Worm (Caenorhabditis elegans): ENCODE data around the gene B0244.5.
A peak's percentile ranks its signal among the peaks of the same experiment; 100 is the strongest.

Gene B0244.5

DNA sequence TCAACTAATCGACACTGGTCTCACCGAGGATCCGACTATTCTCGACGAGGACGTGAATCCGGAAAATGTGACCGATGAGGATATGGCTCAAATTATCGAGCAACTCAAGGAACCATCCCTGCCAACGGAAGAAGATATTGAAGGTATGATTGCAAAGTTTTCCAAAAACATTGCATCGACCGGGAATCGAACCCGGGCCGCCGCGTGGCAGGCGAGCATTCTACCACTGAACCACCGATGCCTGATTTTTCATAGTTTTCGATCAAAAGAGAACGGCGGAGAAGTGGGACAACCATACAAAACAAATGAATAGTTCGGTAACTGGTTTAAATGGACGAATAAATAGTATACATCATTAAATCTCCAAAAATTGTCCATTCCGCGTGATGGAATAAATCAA is 17.2 kb downstream of the B0244.5 start (continued):
- TF ChIP-seq B0035.1 (tag; optimal IDR thresholded peaks at IDR 0.05) (no peak), mcd-1 (GFP tag; IDR thresholded peaks at IDR 0.05) (0 out of 2 replicates have a peak, but pooled peaks have one; percentile 22), Y53G8AR.9 (GFP tag; conservative IDR thresholded peaks at IDR 0.05) (no peak; the same call in 1 of the 2 replicates), ztf-28 (GFP tag; IDR thresholded peaks at IDR 0.05) (no peak), T07F8.4 (tag; optimal IDR thresholded peaks at IDR 0.05) (peak; percentile 51), ceh-27 (GFP tag; optimal IDR thresholded peaks at IDR 0.05) (no peak), hrde-1 (tag; optimal IDR thresholded peaks at IDR 0.05; ENCODE audit: borderline replicate concordance) (peak; percentile 21), ceh-91 (GFP tag; IDR thresholded peaks at IDR 0.05) (no peak), F33H1.4 (GFP tag; IDR thresholded peaks at IDR 0.05) (peak; percentile 42), ekl-4 (GFP tag; IDR thresholded peaks at IDR 0.05) (no peak), nhr-27 (tag; optimal IDR thresholded peaks at IDR 0.05) (no peak), egl-44 (GFP tag; IDR thresholded peaks at IDR 0.05) (no peak; the same call in 1 of the 2 replicates), ztf-3 (GFP tag; optimal IDR thresholded peaks at IDR 0.05) (no peak), aptf-2 (GFP tag; conservative IDR thresholded peaks at IDR 0.05) (no peak), ztf-25 (GFP tag; IDR thresholded peaks at IDR 0.05) (peak; percentile 85; the same call in 1 of the 2 replicates), bed-2 (GFP tag; IDR thresholded peaks at IDR 0.05) (no peak), gei-17 (GFP tag; optimal IDR thresholded peaks at IDR 0.05) (no peak), lin-26 (GFP tag; IDR thresholded peaks at IDR 0.05) (peak; percentile 92), ets-4 (GFP tag; optimal IDR thresholded peaks at IDR 0.05) (no peak), D2030.7 (GFP tag; IDR thresholded peaks at IDR 0.05) (peak; percentile 71; the same call in 1 of the 2 replicates), let-526 (GFP tag; IDR thresholded peaks at IDR 0.05) (no peak), hmg-1.2 (GFP tag; IDR thresholded peaks at IDR 0.05) (peak; percentile 72), tbx-9 (tag; optimal IDR thresholded peaks at IDR 0.05; ENCODE audit: borderline replicate concordance) (no peak), mel-28 (tag; optimal IDR thresholded peaks at IDR 0.05; ENCODE audit: borderline replicate concordance) (no peak), ztf-26 (tag; optimal IDR thresholded peaks at IDR 0.05) (no peak), tbp1 (GFP tag; optimal IDR thresholded peaks at IDR 0.05) (peak; percentile 90), efl-1 (GFP tag; optimal IDR thresholded peaks at IDR 0.05) (no peak), sdz-38 (tag; optimal IDR thresholded peaks at IDR 0.05) (no peak), ztf-18 (tag; optimal IDR thresholded peaks at IDR 0.05) (peak; percentile 70), hlh-12 (tag; optimal IDR thresholded peaks at IDR 0.05) (no peak), atf-7 (tag; optimal IDR thresholded peaks at IDR 0.05) (peak; percentile 29), athp-1 (tag; optimal IDR thresholded peaks at IDR 0.05) (peak; percentile 39), Y79H2A.3 (GFP tag; conservative IDR thresholded peaks at IDR 0.05) (no peak), ceh-79 (tag; optimal IDR thresholded peaks at IDR 0.05) (no peak), unc-130 (GFP tag; optimal IDR thresholded peaks at IDR 0.05) (no peak), C17E4.6 (GFP tag; IDR thresholded peaks at IDR 0.05) (no peak), sea-2 (GFP tag; IDR thresholded peaks at IDR 0.05) (no peak), F49E8.2 (tag; optimal IDR thresholded peaks at IDR 0.05; ENCODE audit: insufficient read depth) (peak; percentile 65), T26A5.8 (tag; optimal IDR thresholded peaks at IDR 0.05) (no peak), ceh-100 (GFP tag; IDR thresholded peaks at IDR 0.05) (no peak), F52B5.7 (tag; optimal IDR thresholded peaks at IDR 0.05) (no peak), K12H6.12 (tag; optimal IDR thresholded peaks at IDR 0.05) (no peak), mes-4 (tag; optimal IDR thresholded peaks at IDR 0.05) (no peak), hmg-20 (GFP tag; IDR thresholded peaks at IDR 0.05) (no peak), F37B4.10 (GFP tag; IDR thresholded peaks at IDR 0.05) (no peak), snpc-3.4 (tag; optimal IDR thresholded peaks at IDR 0.05) (peak; percentile 64), madf-10 (tag; optimal IDR thresholded peaks at IDR 0.05) (peak; percentile 48), bed-1 (GFP tag; IDR thresholded peaks at IDR 0.05) (no peak), him-1 (tag; optimal IDR thresholded peaks at IDR 0.05) (peak; percentile 78), Y56A3A.18 (GFP tag; IDR thresholded peaks at IDR 0.05) (0 out of 2 replicates have a peak, but pooled peaks have one; percentile 44)

Data from whole organism, young adult.